Worm (Caenorhabditis elegans) whole organism, L3 larva: ENCODE measurements around the gene latd-1.

ENCODE experiments used
- ZK546.5 ChIP-seq: sonication (generic microtip); optimal IDR thresholded peaks from 2 replicates; lab custom pipeline; 2017; ENCODE audit warnings: missing biosample characterization, missing genetic modification characterization
- fkh-2 ChIP-seq: fragments of 150-350 bp; optimal IDR thresholded peaks from 2 replicates; lab custom pipeline; 2014; ENCODE audit warnings: missing biosample characterization, missing genetic modification reagents, missing genetic modification characterization
- nhr-67 ChIP-seq: fragments of 150-350 bp; optimal IDR thresholded peaks from 2 replicates; lab custom pipeline; 2014; ENCODE audit warnings: missing biosample characterization, missing genetic modification characterization
- pha-4 ChIP-seq: fragments of 150-350 bp; optimal IDR thresholded peaks from 2 replicates; lab custom pipeline; 2014; ENCODE audit warnings: missing biosample characterization, missing genetic modification reagents, missing genetic modification characterization
- unc-39 ChIP-seq: sonication (generic microtip); optimal IDR thresholded peaks from 4 replicates; lab custom pipeline; 2017; ENCODE audit warnings: missing biosample characterization, missing genetic modification characterization

ce11 chrX:7888915-7889314 lies 8.7 kb downstream of the latd-1 start, which contains the start of gene C39D10.2:
- TF ChIP-seq pha-4 (no peak), ZK546.5 (tag; lab: Kevin White, UChicago) (no peak), nhr-67 (no peak), unc-39 (tag; lab: Kevin White, UChicago) (no peak), fkh-2 (tag; lab: Kevin White, UChicago) (no peak)
